Fruit fly (Drosophila melanogaster) whole organism: ENCODE data around the gene CG4408.

Source experiments
- CG8478 ChIP-seq: fragments of >200 bp; optimal IDR thresholded peaks from 2 replicates; lab custom pipeline; 2018; ENCODE audit warnings: inconsistent platforms
- Dll ChIP-seq: fragments of >200 bp; optimal IDR thresholded peaks from 2 replicates; lab custom pipeline; 2017
- EcR ChIP-seq, 2 experiments: fragments of >200 bp; optimal IDR thresholded peaks; 2 replicates each; lab custom pipeline; 2017; ENCODE audit warnings: missing biosample characterization in 2 of 2, missing genetic modification characterization in 2 of 2, missing genetic modification reagents in 2 of 2
- pan ChIP-seq: fragments of >200 bp; optimal IDR thresholded peaks from 2 replicates; lab custom pipeline; 2017
- psq ChIP-seq: fragments of >200 bp; optimal IDR thresholded peaks from 2 replicates; lab custom pipeline; 2017
- usp ChIP-seq: fragments of >200 bp; optimal IDR thresholded peaks from 2 replicates; lab custom pipeline; 2017; ENCODE audit warnings: missing biosample characterization, missing genetic modification characterization, mixed read lengths

Gene CG4408

DNA sequence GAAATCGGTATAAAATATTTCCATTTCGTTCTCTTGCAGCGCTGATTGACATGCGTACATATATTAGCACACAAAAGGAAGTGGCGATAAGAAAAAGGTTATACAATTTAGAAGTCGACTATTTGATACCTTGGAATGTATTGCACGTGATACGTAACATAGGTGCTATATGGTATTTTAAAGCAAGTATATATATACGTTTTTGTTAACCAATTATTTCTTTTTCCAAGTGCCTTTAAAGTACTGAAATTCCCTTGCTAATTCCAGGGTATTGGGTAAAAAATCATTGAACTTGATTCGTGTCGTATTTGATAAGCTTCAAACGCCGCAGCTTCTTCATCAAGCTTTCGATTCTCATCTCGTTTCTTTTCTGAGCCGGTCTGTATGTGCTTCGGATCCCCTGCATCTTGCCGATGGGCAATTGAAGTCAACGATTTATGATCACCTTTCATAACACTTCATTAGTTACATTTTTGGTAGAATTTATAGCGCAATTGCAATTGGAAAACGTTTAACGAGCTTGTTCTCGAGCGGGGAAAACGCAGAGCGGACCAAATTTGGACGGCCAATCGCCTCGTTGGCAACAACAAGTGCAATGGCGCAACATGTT, at the start of gene CG4408:
Gene CG4408 (minus strand): TSS at position 60 of the 610 bp plus-strand sequence.
- TF ChIP-seq usp (GFP tag; lab: Kevin White, UChicago) (no peak), pan (lab: Kevin White, UChicago) (peak; percentile 91), psq (lab: Kevin White, UChicago) (no peak)

dm6 chr3R:23407880-23408279, 44.5 kb upstream of the CG4408 start:
- no peak for TF ChIP-seq CG8478 (lab: Kevin White, UChicago)
- TF ChIP-seq usp (GFP tag; lab: Kevin White, UChicago) = no peak
- no peak for TF ChIP-seq EcR (GFP tag; optimal IDR thresholded peaks at IDR 0.05; lab: Kevin White, UChicago)

DNA sequence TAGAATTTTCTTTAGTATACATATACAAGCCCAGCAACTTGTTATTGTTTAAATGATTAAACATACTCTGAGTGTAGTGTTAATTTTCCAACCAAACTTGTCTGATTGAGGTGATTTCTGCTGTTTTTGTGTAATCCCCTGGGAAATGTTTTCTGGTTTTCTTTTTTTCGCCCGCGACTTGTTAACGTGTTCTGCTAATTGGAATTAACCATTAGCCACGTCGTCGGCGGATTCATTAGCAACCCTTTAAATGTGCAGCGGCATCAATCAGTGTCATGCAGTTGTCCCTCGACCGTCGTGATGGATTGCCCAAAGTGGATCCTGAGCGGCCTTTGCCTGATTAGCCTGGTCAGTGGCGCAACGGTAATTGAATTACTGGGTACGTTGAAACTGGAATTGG, 41.8 kb upstream of the CG4408 start, which contains the start of gene Ir94e:
Gene Ir94e (plus strand): TSS at position 301 of the 400 bp plus-strand sequence.
- TF ChIP-seq Dll (lab: Kevin White, UChicago) (no peak), usp (GFP tag; lab: Kevin White, UChicago) (no peak), EcR (GFP tag; optimal IDR thresholded peaks at IDR 0.05; lab: Kevin White, UChicago) (no peak), CG8478 (lab: Kevin White, UChicago) (no peak), psq (lab: Kevin White, UChicago) (no peak), pan (lab: Kevin White, UChicago) (no peak)

DNA sequence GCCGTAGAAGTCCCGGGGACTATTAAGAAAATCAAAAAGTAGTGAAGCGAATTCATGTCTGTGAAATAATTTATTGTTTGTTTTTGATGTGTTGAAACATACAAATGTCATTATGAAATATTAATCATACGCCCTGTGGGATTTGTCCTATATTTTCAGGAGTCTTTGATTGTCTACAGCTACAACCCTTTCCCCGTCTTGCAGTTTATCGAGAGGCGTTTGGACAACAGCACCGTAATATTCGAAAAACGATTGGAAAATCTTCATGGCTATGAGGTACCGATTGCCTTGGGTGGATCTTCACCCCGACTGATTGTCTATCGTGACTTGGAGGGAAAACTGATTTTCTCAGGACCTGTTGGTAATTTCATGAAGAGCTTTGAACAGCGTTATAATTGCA, 40.3 kb upstream of the CG4408 start, which contains the start of gene CG17380:
Gene CG17380 (minus strand): TSS at position 101 of the 400 bp plus-strand sequence.
- TF ChIP-seq psq (lab: Kevin White, UChicago) = no peak
- no peak for TF ChIP-seq Dll (lab: Kevin White, UChicago)
- no peak for TF ChIP-seq pan (lab: Kevin White, UChicago)
- no peak for TF ChIP-seq EcR (GFP tag; optimal IDR thresholded peaks at IDR 0.05; lab: Kevin White, UChicago)
- TF ChIP-seq CG8478 (lab: Kevin White, UChicago) = no peak
- TF ChIP-seq usp (GFP tag; lab: Kevin White, UChicago) = no peak

DNA sequence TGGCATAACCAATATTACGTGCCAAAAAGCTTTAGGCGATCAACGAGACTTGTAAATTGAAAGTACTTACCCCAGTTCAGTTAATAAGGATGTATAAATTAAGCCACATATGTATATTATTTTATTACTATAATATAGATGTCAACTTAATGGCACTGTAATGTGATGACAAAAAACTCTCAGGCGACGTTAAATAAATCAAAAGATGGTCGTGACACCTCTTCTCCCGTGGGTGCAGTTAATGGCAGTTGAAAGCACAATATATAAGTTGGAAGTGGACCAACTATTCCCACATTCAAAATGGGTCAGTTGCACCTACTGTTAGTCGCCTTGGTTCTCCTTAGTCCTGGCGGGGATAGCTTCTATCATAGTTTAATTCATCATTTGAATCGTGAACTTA, 39.1 kb upstream of the CG4408 start, which contains the start of gene Ir94d:
Gene Ir94d (plus strand): TSS at position 301 of the 400 bp plus-strand sequence.
- TF ChIP-seq Dll (lab: Kevin White, UChicago) = no peak
- no peak for TF ChIP-seq EcR (GFP tag; optimal IDR thresholded peaks at IDR 0.05; lab: Kevin White, UChicago)
- TF ChIP-seq usp (GFP tag; lab: Kevin White, UChicago) = no peak
- TF ChIP-seq pan (lab: Kevin White, UChicago) = no peak
- no peak for TF ChIP-seq CG8478 (lab: Kevin White, UChicago)
- TF ChIP-seq psq (lab: Kevin White, UChicago) = no peak

DNA sequence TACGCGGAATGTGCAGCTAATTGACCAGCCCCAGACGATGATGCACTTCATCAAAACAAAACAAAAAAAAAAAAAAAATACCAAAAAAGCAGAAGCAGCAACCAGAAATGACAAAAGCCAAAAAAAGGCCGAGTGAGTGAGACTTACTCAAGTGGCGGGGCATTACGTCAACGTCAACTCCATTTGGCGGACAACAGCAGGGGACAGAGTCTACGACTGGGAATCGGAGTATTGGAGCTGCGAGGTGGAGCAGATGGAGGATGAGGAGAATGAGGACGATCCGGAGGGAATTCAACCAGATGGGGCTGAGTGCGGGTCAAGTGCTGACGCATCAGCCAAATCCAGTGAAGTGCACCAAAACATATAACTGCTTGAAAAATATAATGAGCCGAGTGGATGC, 38.1 kb upstream of the CG4408 start:
- TF ChIP-seq CG8478 (lab: Kevin White, UChicago) = no peak
- TF ChIP-seq EcR (GFP tag; optimal IDR thresholded peaks at IDR 0.05; lab: Kevin White, UChicago) = no peak
- no peak for TF ChIP-seq usp (GFP tag; lab: Kevin White, UChicago)
- TF ChIP-seq Dll (lab: Kevin White, UChicago) = no peak
- no peak for TF ChIP-seq psq (lab: Kevin White, UChicago)
- no peak for TF ChIP-seq pan (lab: Kevin White, UChicago)

- TF ChIP-seq EcR (GFP tag; optimal IDR thresholded peaks at IDR 0.05; lab: Kevin White, UChicago) (no peak), usp (GFP tag; lab: Kevin White, UChicago) (no peak), pan (lab: Kevin White, UChicago) (no peak), Dll (lab: Kevin White, UChicago) (no peak), psq (lab: Kevin White, UChicago) (no peak), CG8478 (lab: Kevin White, UChicago) (no peak)
These were observed 36.3 kb upstream of the CG4408 start for dm6 chr3R:23399679-23400078.

DNA sequence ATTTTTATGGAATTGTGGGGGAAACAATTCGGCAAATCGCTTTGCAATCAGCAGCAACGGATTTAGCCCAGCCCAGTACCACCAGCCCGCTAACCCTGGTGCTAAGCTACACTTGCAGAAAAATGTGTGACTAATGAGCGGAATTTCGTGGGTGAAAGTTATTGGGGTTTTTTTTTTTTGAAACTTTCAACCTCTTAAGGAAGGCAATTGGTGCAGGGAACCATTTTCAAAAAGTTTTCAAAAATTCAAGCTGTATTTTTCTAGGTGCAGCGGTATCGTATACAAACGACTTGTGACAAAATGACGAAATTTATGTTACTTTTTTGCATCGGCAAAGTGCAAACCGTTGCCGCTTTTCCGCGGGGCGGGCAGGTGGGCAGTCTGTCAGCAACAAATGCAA, 35.6 kb upstream of the CG4408 start:
- TF ChIP-seq Dll (lab: Kevin White, UChicago) = no peak
- no peak for TF ChIP-seq CG8478 (lab: Kevin White, UChicago)
- no peak for TF ChIP-seq usp (GFP tag; lab: Kevin White, UChicago)

- no peak for TF ChIP-seq Dll (lab: Kevin White, UChicago)
- no peak for TF ChIP-seq pan (lab: Kevin White, UChicago)
- TF ChIP-seq usp (GFP tag; lab: Kevin White, UChicago) = no peak
- TF ChIP-seq EcR (GFP tag; optimal IDR thresholded peaks at IDR 0.05; lab: Kevin White, UChicago) = no peak
- no peak for TF ChIP-seq CG8478 (lab: Kevin White, UChicago)
- TF ChIP-seq psq (lab: Kevin White, UChicago) = no peak
These were observed 33.3 kb upstream of the CG4408 start for dm6 chr3R:23396548-23397294.

DNA sequence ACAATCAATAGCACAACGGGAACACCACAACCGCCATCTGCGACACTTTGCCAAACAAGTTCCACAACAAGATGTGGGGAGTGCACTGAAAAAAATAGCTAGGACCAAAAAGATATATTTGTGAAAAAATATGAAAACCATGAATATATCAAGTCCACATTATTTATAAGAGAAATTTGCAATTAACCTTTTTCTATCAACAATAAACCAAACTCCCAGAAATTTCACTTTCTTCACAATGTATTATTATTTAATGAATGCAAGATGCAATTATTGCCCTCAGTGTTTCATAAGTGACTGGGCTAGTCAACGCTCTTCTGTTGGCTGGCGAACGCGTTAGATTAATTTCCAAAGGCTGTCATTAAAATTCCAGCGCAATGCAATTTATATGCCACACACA, 32.3 kb upstream of the CG4408 start:
- TF ChIP-seq EcR (GFP tag; optimal IDR thresholded peaks at IDR 0.05; lab: Kevin White, UChicago) (no peak), pan (lab: Kevin White, UChicago) (no peak), psq (lab: Kevin White, UChicago) (no peak), Dll (lab: Kevin White, UChicago) (no peak), usp (GFP tag; lab: Kevin White, UChicago) (no peak), CG8478 (lab: Kevin White, UChicago) (no peak)

- TF ChIP-seq EcR (GFP tag; optimal IDR thresholded peaks at IDR 0.05; lab: Kevin White, UChicago) = no peak
- TF ChIP-seq CG8478 (lab: Kevin White, UChicago) = no peak
- TF ChIP-seq usp (GFP tag; lab: Kevin White, UChicago) = no peak
- TF ChIP-seq Dll (lab: Kevin White, UChicago) = no peak
- TF ChIP-seq psq (lab: Kevin White, UChicago) = no peak
- no peak for TF ChIP-seq pan (lab: Kevin White, UChicago)
These were observed 30.1 kb upstream of the CG4408 start for dm6 chr3R:23393507-23393906.
